Fruit fly (Drosophila melanogaster) whole organism, embryonic: ENCODE measurements around the gene CG4313.

Source experiments
- Ada2b ChIP-seq: fragments of 200-800 bp; sonication (Bioruptor generic); IDR thresholded peaks from 2 replicates; pipeline ENCODE4 v1.3.6; 2022; ENCODE audit warnings: missing biosample characterization, missing genetic modification characterization
- Atf6 ChIP-seq: fragments of 200-800 bp; sonication (Bioruptor generic); IDR thresholded peaks from 2 replicates; pipeline ENCODE4 v1.3.6; 2022; ENCODE audit warnings: missing biosample characterization, missing genetic modification characterization
- B-H1 ChIP-seq: fragments of 200-800 bp; sonication (Bioruptor generic); IDR thresholded peaks from 3 replicates; pipeline ENCODE4 v1.3.6; 2022; ENCODE audit warnings: missing biosample characterization, missing genetic modification characterization
- Blimp-1 ChIP-seq: fragments of 200-800 bp; sonication (Bioruptor generic); optimal IDR thresholded peaks from 3 replicates; lab custom pipeline; 2018; ENCODE audit warnings: missing biosample characterization, missing genetic modification characterization, mild to moderate bottlenecking, moderate library complexity, missing genetic modification reagents
- CG10209 ChIP-seq: fragments of 200-800 bp; sonication (Bioruptor generic); optimal IDR thresholded peaks from 3 replicates; lab custom pipeline; 2017; ENCODE audit warnings: missing biosample characterization, mild to moderate bottlenecking, missing genetic modification characterization, missing genetic modification reagents
- CG10431 ChIP-seq: fragments of 200-800 bp; sonication (Bioruptor generic); optimal IDR thresholded peaks from 3 replicates; lab custom pipeline; 2018; ENCODE audit warnings: missing biosample characterization, mild to moderate bottlenecking, missing genetic modification characterization
- CG10565 ChIP-seq: fragments of 200-800 bp; sonication (Bioruptor generic); optimal IDR thresholded peaks from 3 replicates; lab custom pipeline; 2016; ENCODE audit warnings: missing biosample characterization, mild to moderate bottlenecking, missing genetic modification characterization
- CG10979 ChIP-seq: fragments of 200-800 bp; sonication (Bioruptor generic); optimal IDR thresholded peaks from 2 replicates; lab custom pipeline; 2018; ENCODE audit warnings: missing biosample characterization, mild to moderate bottlenecking, missing genetic modification characterization, moderate library complexity
- CG11456 ChIP-seq: fragments of 200-800 bp; sonication (Bioruptor generic); IDR thresholded peaks from 3 replicates; pipeline ENCODE4 v1.3.6; 2022; ENCODE audit warnings: missing biosample characterization, missing genetic modification characterization
- CG14050 ChIP-seq: fragments of 200-800 bp; sonication (Bioruptor generic); IDR thresholded peaks from 3 replicates; pipeline ENCODE4 v1.3.6; 2022; ENCODE audit warnings: missing biosample characterization, missing genetic modification characterization
- CG14441 ChIP-seq: fragments of 200-800 bp; sonication (Bioruptor generic); IDR thresholded peaks from 2 replicates; pipeline ENCODE4 v1.3.6; 2022; ENCODE audit warnings: missing biosample characterization, missing genetic modification characterization
- CG1602 ChIP-seq: fragments of 200-800 bp; sonication (Bioruptor generic); optimal IDR thresholded peaks from 3 replicates; lab custom pipeline; 2016; ENCODE audit warnings: missing biosample characterization, missing genetic modification characterization
- CG18011 ChIP-seq: fragments of 200-800 bp; sonication (Bioruptor generic); optimal IDR thresholded peaks from 2 replicates; lab custom pipeline; 2017; ENCODE audit warnings: missing biosample characterization, missing genetic modification characterization, mild to moderate bottlenecking, moderate library complexity, missing genotype
- CG18262 ChIP-seq: fragments of 200-800 bp; optimal IDR thresholded peaks from 3 replicates; lab custom pipeline; 2019; ENCODE audit warnings: missing biosample characterization, mild to moderate bottlenecking, missing genetic modification characterization, moderate library complexity
- CG2199 ChIP-seq: fragments of 200-800 bp; sonication (Bioruptor generic); IDR thresholded peaks from 3 replicates; pipeline ENCODE4 v1.3.6; 2022; ENCODE audit warnings: missing biosample characterization, missing genetic modification characterization
- CG31365 ChIP-seq: fragments of 200-800 bp; sonication (Bioruptor generic); optimal IDR thresholded peaks from 2 replicates; lab custom pipeline; 2018; ENCODE audit warnings: missing biosample characterization, mild to moderate bottlenecking, missing genetic modification characterization
- CG3281 ChIP-seq: fragments of 200-800 bp; sonication (Bioruptor generic); optimal IDR thresholded peaks from 3 replicates; lab custom pipeline; 2017; ENCODE audit warnings: missing biosample characterization, mild to moderate bottlenecking, missing genetic modification characterization
- CG4617 ChIP-seq: fragments of 200-800 bp; sonication (Bioruptor generic); optimal IDR thresholded peaks from 3 replicates; lab custom pipeline; 2016; ENCODE audit warnings: missing biosample characterization, missing genetic modification characterization, borderline replicate concordance
- CG8290 ChIP-seq, 3 experiments: fragments of 200-800 bp; sonication (Bioruptor generic); optimal IDR thresholded peaks; 2 replicates each; lab custom pipeline; 2016 to 2019; ENCODE audit warnings: missing biosample characterization in 3 of 3, missing genetic modification characterization in 3 of 3, mild to moderate bottlenecking in 2 of 3, moderate library complexity in 1 of 3
- Dbx ChIP-seq: fragments of 200-800 bp; sonication (Bioruptor generic); IDR thresholded peaks from 3 replicates; pipeline ENCODE4 v1.3.6; 2022; ENCODE audit warnings: missing biosample characterization, missing genetic modification characterization
- Fer3 ChIP-seq: fragments of 200-800 bp; sonication (Bioruptor generic); optimal IDR thresholded peaks from 2 replicates; lab custom pipeline; 2018; ENCODE audit warnings: missing biosample characterization, mild to moderate bottlenecking, missing genetic modification characterization, moderate library complexity
- GATAe ChIP-seq: fragments of 200-800 bp; sonication (Bioruptor generic); conservative IDR thresholded peaks from 2 replicates; pipeline ENCODE4 v1.3.6; 2022; ENCODE audit warnings: missing biosample characterization, missing genetic modification characterization
- Gsc ChIP-seq: fragments of 200-800 bp; sonication (Bioruptor generic); IDR thresholded peaks from 2 replicates; pipeline ENCODE4 v1.3.6; 2022; ENCODE audit warnings: missing biosample characterization, missing genetic modification characterization
- HLH3B ChIP-seq: fragments of 200-800 bp; sonication (Bioruptor generic); IDR thresholded peaks from 2 replicates; pipeline ENCODE4 v1.3.6; 2022; ENCODE audit warnings: missing biosample characterization, missing genetic modification characterization
- Hey ChIP-seq: fragments of 200-800 bp; sonication (Bioruptor generic); optimal IDR thresholded peaks from 3 replicates; lab custom pipeline; 2018; ENCODE audit warnings: missing biosample characterization, mild to moderate bottlenecking, missing genetic modification characterization
- Hr78 ChIP-seq, 2 experiments: fragments of 200-800 bp in 1 of 2; fragments of >200 bp in 1 of 2; sonication (Bioruptor generic) in 1 of 2; optimal IDR thresholded peaks; 2 replicates each; lab custom pipeline; 2017 to 2019; ENCODE audit warnings: missing biosample characterization in 2 of 2, missing genetic modification characterization in 2 of 2, mild to moderate bottlenecking in 1 of 2, moderate library complexity in 1 of 2
- Kr ChIP-seq: fragments of 200-800 bp; sonication (Bioruptor generic); optimal IDR thresholded peaks from 2 replicates; lab custom pipeline; 2017; ENCODE audit warnings: missing biosample characterization, mild to moderate bottlenecking, missing genetic modification characterization
- Lhr ChIP-seq: fragments of 200-800 bp; sonication (Bioruptor generic); optimal IDR thresholded peaks from 3 replicates; lab custom pipeline; 2017; ENCODE audit warnings: mild to moderate bottlenecking, missing biosample characterization, missing genetic modification reagents, missing genetic modification characterization
- Spps ChIP-seq: fragments of 200-800 bp; sonication (Bioruptor generic); optimal IDR thresholded peaks from 2 replicates; lab custom pipeline; 2018; ENCODE audit warnings: missing biosample characterization, mild to moderate bottlenecking, missing genetic modification characterization
- TFAM ChIP-seq: fragments of 200-800 bp; sonication (Bioruptor generic); optimal IDR thresholded peaks from 2 replicates; lab custom pipeline; 2017; ENCODE audit warnings: missing biosample characterization, missing genetic modification characterization, inconsistent platforms
- Usf ChIP-seq: fragments of 200-800 bp; sonication (Bioruptor generic); optimal IDR thresholded peaks from 2 replicates; lab custom pipeline; 2017; ENCODE audit warnings: missing genotype, missing biosample characterization, missing genetic modification characterization
- amos ChIP-seq: fragments of 200-800 bp; sonication (Bioruptor generic); IDR thresholded peaks from 2 replicates; pipeline ENCODE4 v1.3.6; 2022; ENCODE audit warnings: missing biosample characterization, missing genetic modification characterization; ENCODE audit not compliant: partially characterized antibody
- aop ChIP-seq: fragments of 200-800 bp; sonication (Bioruptor generic); IDR thresholded peaks from 2 replicates; pipeline ENCODE4 v1.3.6; 2022; ENCODE audit warnings: missing biosample characterization, missing genetic modification characterization
- ase ChIP-seq: fragments of 200-800 bp; sonication (Bioruptor generic); IDR thresholded peaks from 3 replicates; pipeline ENCODE4 v1.3.6; 2022; ENCODE audit warnings: missing biosample characterization, missing genetic modification characterization
- ash1 ChIP-seq: fragments of 200-800 bp; sonication (Bioruptor generic); optimal IDR thresholded peaks from 2 replicates; lab custom pipeline; 2018; ENCODE audit warnings: missing biosample characterization, mild to moderate bottlenecking, missing genetic modification characterization
- chn ChIP-seq: fragments of 200-800 bp; sonication (Bioruptor generic); optimal IDR thresholded peaks from 2 replicates; lab custom pipeline; 2016; ENCODE audit warnings: missing biosample characterization, missing genetic modification characterization
- croc ChIP-seq: fragments of 200-800 bp; sonication (Bioruptor generic); conservative IDR thresholded peaks from 3 replicates; pipeline ENCODE4 v1.3.6; 2022; ENCODE audit warnings: missing biosample characterization, missing genetic modification characterization
- emc ChIP-seq: fragments of 200-800 bp; sonication (Bioruptor generic); optimal IDR thresholded peaks from 2 replicates; lab custom pipeline; 2016; ENCODE audit warnings: missing biosample characterization, missing genetic modification characterization
- fd96Cb ChIP-seq: fragments of 200-800 bp; sonication (Bioruptor generic); optimal IDR thresholded peaks from 2 replicates; lab custom pipeline; 2018; ENCODE audit warnings: missing biosample characterization, mild to moderate bottlenecking, missing genetic modification characterization, moderate library complexity
- gce ChIP-seq: fragments of 200-800 bp; sonication (Bioruptor generic); IDR thresholded peaks from 3 replicates; pipeline ENCODE4 v1.3.6; 2022; ENCODE audit warnings: missing biosample characterization, missing genetic modification characterization
- grau ChIP-seq: fragments of 200-800 bp; optimal IDR thresholded peaks from 3 replicates; lab custom pipeline; 2019; ENCODE audit warnings: missing biosample characterization, mild to moderate bottlenecking, missing genetic modification characterization, moderate library complexity
- gro ChIP-seq: fragments of 200-800 bp; sonication (Bioruptor generic); optimal IDR thresholded peaks from 2 replicates; lab custom pipeline; 2016; ENCODE audit warnings: missing biosample characterization, missing genetic modification characterization
- lab ChIP-seq: fragments of 200-800 bp; sonication (Bioruptor generic); optimal IDR thresholded peaks from 3 replicates; lab custom pipeline; 2017; ENCODE audit warnings: missing biosample characterization, missing genetic modification characterization, mild to moderate bottlenecking, moderate library complexity, missing genetic modification reagents
- org-1 ChIP-seq: fragments of 200-800 bp; sonication (Bioruptor generic); optimal IDR thresholded peaks from 2 replicates; lab custom pipeline; 2017; ENCODE audit warnings: missing biosample characterization, missing genetic modification characterization
- shn ChIP-seq: fragments of 200-800 bp; sonication (Bioruptor generic); optimal IDR thresholded peaks from 3 replicates; lab custom pipeline; 2016; ENCODE audit warnings: missing biosample characterization, missing genetic modification characterization
- ssp ChIP-seq: fragments of 200-800 bp; sonication (Bioruptor generic); IDR thresholded peaks from 2 replicates; pipeline ENCODE4 v1.3.6; 2022; ENCODE audit warnings: missing biosample characterization, missing genetic modification characterization
- tin ChIP-seq: fragments of 200-800 bp; sonication (Bioruptor generic); optimal IDR thresholded peaks from 3 replicates; lab custom pipeline; 2016; ENCODE audit warnings: missing biosample characterization, missing genetic modification characterization
- tna ChIP-seq: fragments of 200-800 bp; sonication (Bioruptor generic); IDR thresholded peaks from 2 replicates; pipeline ENCODE4 v1.3.6; 2022; ENCODE audit warnings: missing biosample characterization, missing genetic modification characterization; ENCODE audit not compliant: partially characterized antibody
- z ChIP-seq: fragments of 200-800 bp; sonication (Bioruptor generic); IDR thresholded peaks from 3 replicates; pipeline ENCODE4 v1.3.6; 2022; ENCODE audit warnings: missing biosample characterization, missing genetic modification characterization
- zfh2 ChIP-seq: fragments of 200-800 bp; sonication (Bioruptor generic); optimal IDR thresholded peaks from 2 replicates; lab custom pipeline; 2016; ENCODE audit warnings: missing biosample characterization, missing genetic modification characterization

Gene CG4313

dm6 chrX:2087501-2087900 lies 45.8 kb downstream of the CG4313 start (continued):
- TF ChIP-seq CG8290 (GFP tag; optimal IDR thresholded peaks at IDR 0.05; lab: Kevin White, UChicago) (no peak), CG8290 (tag; optimal IDR thresholded peaks at IDR 0.05; lab: Kevin White, UChicago) (peak in 1 of 2 experiments; percentile 90), org-1 (GFP tag; lab: Kevin White, UChicago) (peak; percentile 54), lab (peak; percentile 63), chn (GFP tag; lab: Kevin White, UChicago) (peak; percentile 13), gce (peak; percentile 64; the same call in 2 of the 3 replicates), CG10209 (GFP tag; lab: Kevin White, UChicago) (peak; percentile 40), Dbx (GFP tag; lab: Robert Waterston, UW) (no peak), Kr (no peak), CG10979 (peak; percentile 47), ash1 (GFP tag; lab: Kevin White, UChicago) (no peak), HLH3B (GFP tag; lab: Robert Waterston, UW) (peak; percentile 61), Atf6 (GFP tag; lab: Robert Waterston, UW) (no peak), z (GFP tag; lab: Robert Waterston, UW) (no peak), CG11456 (GFP tag; lab: Robert Waterston, UW) (0 out of 3 replicates have a peak, but pooled peaks have one; percentile 52), TFAM (GFP tag; lab: Kevin White, UChicago) (no peak), CG3281 (GFP tag; lab: Kevin White, UChicago) (no peak), Gsc (GFP tag; lab: Robert Waterston, UW) (peak; percentile 24; the same call in 1 of the 2 replicates), Fer3 (peak; percentile 18), grau (peak; percentile 60), croc (GFP tag; lab: Robert Waterston, UW) (peak; percentile 32; the same call in 1 of the 3 replicates), Hr78 (GFP tag; optimal IDR thresholded peaks at IDR 0.05; lab: Kevin White, UChicago) (peak in 1 of 2 experiments; percentile 77), GATAe (GFP tag; lab: Robert Waterston, UW) (no peak), CG10431 (GFP tag; lab: Kevin White, UChicago) (peak; percentile 4), CG31365 (no peak), Hey (tag; lab: Kevin White, UChicago) (no peak), CG1602 (GFP tag; lab: Kevin White, UChicago) (peak; percentile 46), Lhr (GFP tag; lab: Kevin White, UChicago) (peak; percentile 4), Blimp-1 (peak; percentile 49), CG14050 (GFP tag; lab: Robert Waterston, UW) (peak; percentile 78), B-H1 (GFP tag; lab: Robert Waterston, UW) (peak; percentile 52; the same call in 2 of the 3 replicates), amos (no peak), CG18262 (peak; percentile 69), ssp (GFP tag; lab: Robert Waterston, UW) (peak; percentile 49), shn (GFP tag; lab: Kevin White, UChicago) (peak; percentile 5), CG10565 (no peak), fd96Cb (peak; percentile 50), CG4617 (GFP tag; lab: Kevin White, UChicago) (no peak), tna (GFP tag; lab: Robert Waterston, UW) (no peak), tin (GFP tag; lab: Kevin White, UChicago) (peak; percentile 24), gro (GFP tag; lab: Kevin White, UChicago) (no peak), emc (no peak), CG18011 (GFP tag; lab: Kevin White, UChicago) (peak; percentile 29), Ada2b (GFP tag; lab: Robert Waterston, UW) (peak; percentile 35; the same call in 1 of the 2 replicates), aop (no peak), CG2199 (GFP tag; lab: Robert Waterston, UW) (0 out of 3 replicates have a peak, but pooled peaks have one; percentile 62), CG14441 (peak; percentile 75), ase (GFP tag; lab: Robert Waterston, UW) (peak; percentile 63; the same call in 1 of the 3 replicates), Usf (no peak), zfh2 (GFP tag; lab: Kevin White, UChicago) (peak; percentile 6), Spps (no peak)
